Fruit fly (Drosophila melanogaster): ENCODE data around the gene CG4678.

dm6 chrX:16706774-16707173 lies 10.8 kb downstream of the CG4678 start, which contains the start of gene CG9672:
- TF ChIP-seq EcR (GFP tag; optimal IDR thresholded peaks at IDR 0.05) (no peak), usp (GFP tag; optimal IDR thresholded peaks at IDR 0.05) (no peak), Dll (optimal IDR thresholded peaks at IDR 0.05) (no peak)

Measured in whole organism.